Worm (Caenorhabditis elegans): Measurements from ENCODE around the gene F56A8.5.

DNA sequence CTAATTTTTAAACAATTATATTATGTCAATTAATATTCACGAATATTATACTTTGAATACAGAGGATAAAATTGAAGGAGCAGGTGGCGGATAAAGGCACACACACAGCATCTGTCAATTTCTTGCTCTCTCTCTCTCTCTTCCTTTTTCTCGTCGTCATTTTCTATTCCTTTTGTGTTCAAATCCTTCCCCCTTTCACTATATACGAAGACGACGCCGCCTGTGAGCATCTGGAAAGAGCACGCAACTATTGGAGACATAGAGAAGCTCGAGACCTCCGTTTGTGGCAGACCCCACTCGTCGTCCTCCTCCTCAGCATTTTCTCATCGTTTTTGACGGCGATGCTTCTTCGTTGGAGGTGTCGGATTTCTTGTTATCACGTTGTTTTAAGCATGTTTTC lies 7.5 kb upstream of the F56A8.5 start:
- TF ChIP-seq ztf-23 (GFP tag; IDR thresholded peaks at IDR 0.05) (no peak), flt-1 (GFP tag; IDR thresholded peaks at IDR 0.05) (no peak), ztf-29 (GFP tag; IDR thresholded peaks at IDR 0.05) (no peak), med-1 (GFP tag; optimal IDR thresholded peaks at IDR 0.05; ENCODE audit: insufficient read depth) (no peak), ref-1 (GFP tag; conservative IDR thresholded peaks at IDR 0.05) (no peak)
